Fruit fly (Drosophila melanogaster): ENCODE results near the gene narya.

narya gene

dm6 chrX:19496808-19497259 lies 22.0 kb downstream of the narya start (continued):
- TF ChIP-seq knrl (GFP tag; IDR thresholded peaks at IDR 0.05; ENCODE audit: partially characterized antibody) (peak; percentile 68), CG1647 (GFP tag; optimal IDR thresholded peaks at IDR 0.05) (no peak), Ssrp (tag; optimal IDR thresholded peaks at IDR 0.05) (no peak), Xrp1 (GFP tag; IDR thresholded peaks at IDR 0.05) (no peak), tin (GFP tag; optimal IDR thresholded peaks at IDR 0.05) (no peak), Stat92E (GFP tag; optimal IDR thresholded peaks at IDR 0.05) (no peak), jigr1 (GFP tag; IDR thresholded peaks at IDR 0.05) (no peak), wdn (GFP tag; IDR thresholded peaks at IDR 0.05) (no peak), lab (GFP tag; optimal IDR thresholded peaks at IDR 0.05) (peak; percentile 40), stwl (tag; optimal IDR thresholded peaks at IDR 0.05) (peak; percentile 44), Awh (GFP tag; IDR thresholded peaks at IDR 0.05) (no peak), Bgb (GFP tag; IDR thresholded peaks at IDR 0.05; ENCODE audit: partially characterized antibody) (peak; percentile 78), klu (GFP tag; IDR thresholded peaks at IDR 0.05) (no peak), CG9876 (GFP tag; optimal IDR thresholded peaks at IDR 0.05) (no peak), pita (GFP tag; optimal IDR thresholded peaks at IDR 0.05) (no peak), CG32767 (GFP tag; IDR thresholded peaks at IDR 0.05) (peak; percentile 27; the same call in 1 of the 2 replicates), CG2202 (tag; optimal IDR thresholded peaks at IDR 0.05) (no peak), CG10366 (GFP tag; IDR thresholded peaks at IDR 0.05) (no peak), CG17612 (GFP tag; IDR thresholded peaks at IDR 0.05) (no peak), CG10565 (GFP tag; optimal IDR thresholded peaks at IDR 0.05) (no peak), org-1 (GFP tag; optimal IDR thresholded peaks at IDR 0.05) (no peak), sim (GFP tag; IDR thresholded peaks at IDR 0.05) (no peak), CG10654 (GFP tag; optimal IDR thresholded peaks at IDR 0.05) (no peak), zfh2 (GFP tag; optimal IDR thresholded peaks at IDR 0.05) (peak; percentile 9), CG8281 (tag; optimal IDR thresholded peaks at IDR 0.05) (no peak), Kr (GFP tag; optimal IDR thresholded peaks at IDR 0.05) (no peak), CG18011 (GFP tag; optimal IDR thresholded peaks at IDR 0.05) (no peak), maf-S (GFP tag; optimal IDR thresholded peaks at IDR 0.05) (no peak), p53 (GFP tag; optimal IDR thresholded peaks at IDR 0.05) (no peak), CG8478 (optimal IDR thresholded peaks at IDR 0.05) (peak; percentile 91), Ravus (GFP tag; IDR thresholded peaks at IDR 0.05) (no peak), bsh (GFP tag; optimal IDR thresholded peaks at IDR 0.05) (peak in 1 of 2 experiments; percentile 4), Taf1 (GFP tag; IDR thresholded peaks at IDR 0.05) (0 out of 2 replicates have a peak, but pooled peaks have one; percentile 13), sens (GFP tag) (peak; percentile 82), bigmax (GFP tag; optimal IDR thresholded peaks at IDR 0.05) (no peak), bowl (GFP tag; IDR thresholded peaks at IDR 0.05) (no peak), CG12071 (GFP tag; optimal IDR thresholded peaks at IDR 0.05) (no peak), odd (GFP tag; optimal IDR thresholded peaks at IDR 0.05) (no peak), mirr (GFP tag; optimal IDR thresholded peaks at IDR 0.05) (peak; percentile 77), Atf6 (GFP tag; IDR thresholded peaks at IDR 0.05) (peak; percentile 17; the same call in 1 of the 2 replicates), CG15479 (GFP tag; optimal IDR thresholded peaks at IDR 0.05) (no peak), sr (GFP tag; IDR thresholded peaks at IDR 0.05) (no peak), NK7.1 (GFP tag; optimal IDR thresholded peaks at IDR 0.05) (no peak), Neu2 (GFP tag; optimal IDR thresholded peaks at IDR 0.05; ENCODE audit: borderline replicate concordance) (no peak), dpn (GFP tag; optimal IDR thresholded peaks at IDR 0.05) (no peak), Doc3 (GFP tag; IDR thresholded peaks at IDR 0.05; ENCODE audit: partially characterized antibody) (peak; percentile 62; the same call in 2 of the 3 replicates), PHDP (tag; optimal IDR thresholded peaks at IDR 0.05) (no peak), CG18599 (GFP tag; optimal IDR thresholded peaks at IDR 0.05) (no peak), CG30403 (GFP tag; optimal IDR thresholded peaks at IDR 0.05) (no peak), CG16779 (GFP tag; IDR thresholded peaks at IDR 0.05) (no peak), CG8944 (GFP tag; optimal IDR thresholded peaks at IDR 0.05) (no peak), pho (GFP tag; optimal IDR thresholded peaks at IDR 0.05) (no peak)
